Worm (Caenorhabditis elegans): ENCODE measurements around the gene F10C1.8.

F10C1.8 gene

ce11 chrII:5781935-5782921 lies 28.0 kb downstream of the F10C1.8 start, which contains the start of gene K05F1.6 (continued):
- TF ChIP-seq dmd-9 (GFP tag; IDR thresholded peaks at IDR 0.05) (peak; percentile 60; the same call in 1 of the 2 replicates), Y5F2A.4 (GFP tag; optimal IDR thresholded peaks at IDR 0.05) (peak; percentile 83), jun-1 (tag; optimal IDR thresholded peaks at IDR 0.05) (peak; percentile 73), daf-12 (tag; optimal IDR thresholded peaks at IDR 0.05) (no peak), lin-13 (GFP tag; optimal IDR thresholded peaks at IDR 0.05) (peak; percentile 65), mxl-3 (GFP tag; optimal IDR thresholded peaks at IDR 0.05) (peak; percentile 57), zfp-3 (GFP tag; conservative IDR thresholded peaks at IDR 0.05) (peak; percentile 80; the same call in 1 of the 2 replicates), nhr-48 (tag; optimal IDR thresholded peaks at IDR 0.05) (peak; percentile 46), mes-2 (tag; optimal IDR thresholded peaks at IDR 0.05; ENCODE audit: poor library complexity, severe bottlenecking) (peak; percentile 79), nhr-11 (tag; optimal IDR thresholded peaks at IDR 0.05) (no peak), F37D6.2 (tag; optimal IDR thresholded peaks at IDR 0.05) (peak; percentile 31), ceh-44 (GFP tag; IDR thresholded peaks at IDR 0.05) (peak; percentile 100), unc-130 (GFP tag; optimal IDR thresholded peaks at IDR 0.05) (peak; percentile 78), ces-1 (GFP tag; optimal IDR thresholded peaks at IDR 0.05) (no peak), set-16 (GFP tag; IDR thresholded peaks at IDR 0.05) (no peak; the same call in none of the 2 replicates), ceh-20 (GFP tag; IDR thresholded peaks at IDR 0.05) (peak; percentile 66; the same call in 1 of the 2 replicates), lsy-2 (tag; optimal IDR thresholded peaks at IDR 0.05) (peak in 1 of 2 experiments; percentile 54), gei-8 (GFP tag; optimal IDR thresholded peaks at IDR 0.05) (peak; percentile 91), lir-3 (tag; optimal IDR thresholded peaks at IDR 0.05) (peak; percentile 80), mxl-2 (GFP tag; conservative IDR thresholded peaks at IDR 0.05) (peak; percentile 61; the same call in 1 of the 2 replicates), zip-2 (tag; optimal IDR thresholded peaks at IDR 0.05) (peak; percentile 42), daf-16 (GFP tag; optimal IDR thresholded peaks at IDR 0.05) (peak; percentile 75 to 88), daf-16 (tag; optimal IDR thresholded peaks at IDR 0.05) (peak; percentile 50), T20F7.1 (GFP tag; optimal IDR thresholded peaks at IDR 0.05) (peak; percentile 60), rbr-2 (tag; optimal IDR thresholded peaks at IDR 0.05) (peak; percentile 78), nhr-25 (tag; optimal IDR thresholded peaks at IDR 0.05; ENCODE audit: borderline replicate concordance, insufficient read depth) (no peak), saeg-2 (GFP tag; IDR thresholded peaks at IDR 0.05) (peak; percentile 81; the same call in 1 of the 2 replicates), lin-38 (GFP tag; IDR thresholded peaks at IDR 0.05) (peak; percentile 79), ceh-32 (tag; optimal IDR thresholded peaks at IDR 0.05; ENCODE audit: poor library complexity) (no peak), spr-1 (tag; optimal IDR thresholded peaks at IDR 0.05) (peak; percentile 70), arid-1 (GFP tag; conservative IDR thresholded peaks at IDR 0.05) (peak; percentile 89), egl-43 (GFP tag; IDR thresholded peaks at IDR 0.05) (no peak; the same call in 1 of the 2 replicates), nhr-76 (tag; optimal IDR thresholded peaks at IDR 0.05) (no peak), mdl-1 (tag; optimal IDR thresholded peaks at IDR 0.05) (peak in 1 of 2 experiments; percentile 17), aha-1 (tag) (peak; percentile 96), lin-29 (GFP tag; IDR thresholded peaks at IDR 0.05) (no peak), daf-19 (GFP tag; conservative IDR thresholded peaks at IDR 0.05) (no peak), lim-7 (GFP tag; IDR thresholded peaks at IDR 0.05) (peak; percentile 79), snpc-1.2 (GFP tag; IDR thresholded peaks at IDR 0.05) (peak; percentile 85), nhr-237 (tag; optimal IDR thresholded peaks at IDR 0.05) (no peak), dmd-8 (GFP tag; IDR thresholded peaks at IDR 0.05) (peak; percentile 93), ctbp-1 (GFP tag; IDR thresholded peaks at IDR 0.05) (peak; percentile 66), nhr-102 (tag; optimal IDR thresholded peaks at IDR 0.05) (peak; percentile 83), sdz-12 (GFP tag; optimal IDR thresholded peaks at IDR 0.05) (peak; percentile 71), nhr-6 (tag; optimal IDR thresholded peaks at IDR 0.05) (peak; percentile 45), nhr-77 (tag; optimal IDR thresholded peaks at IDR 0.05) (no peak), hmg-1.1 (GFP tag; IDR thresholded peaks at IDR 0.05) (peak; percentile 66), lin-1 (GFP tag; IDR thresholded peaks at IDR 0.05) (peak; percentile 82; the same call in 1 of the 2 replicates)
